Worm (Caenorhabditis elegans) whole organism, L3 larva: Measurements from ENCODE around the gene srw-7.

Source experiments
- R02D3.7 ChIP-seq: fragments of 150-350 bp; optimal IDR thresholded peaks from 2 replicates; lab custom pipeline; 2014; ENCODE audit warnings: missing biosample characterization, missing genetic modification characterization
- ZK546.5 ChIP-seq: sonication (generic microtip); optimal IDR thresholded peaks from 2 replicates; lab custom pipeline; 2017; ENCODE audit warnings: missing biosample characterization, missing genetic modification characterization
- ama-1 ChIP-seq: fragments of 150-350 bp; optimal IDR thresholded peaks from 2 replicates; lab custom pipeline; 2018
- ceh-28 ChIP-seq: fragments of 150-350 bp; optimal IDR thresholded peaks from 2 replicates; lab custom pipeline; 2014; ENCODE audit warnings: missing biosample characterization, missing genetic modification reagents, missing genetic modification characterization
- ceh-82 ChIP-seq: fragments of 150-350 bp; optimal IDR thresholded peaks from 2 replicates; lab custom pipeline; 2014; ENCODE audit warnings: missing biosample characterization, missing genetic modification characterization
- ceh-9 ChIP-seq: sonication (generic microtip); optimal IDR thresholded peaks from 2 replicates; lab custom pipeline; 2018; ENCODE audit warnings: missing biosample characterization, missing genetic modification characterization
- egl-5 ChIP-seq: fragments of 150-350 bp; optimal IDR thresholded peaks from 2 replicates; lab custom pipeline; 2017; ENCODE audit warnings: missing biosample characterization, missing genetic modification reagents, missing genetic modification characterization, inconsistent platforms
- elt-2 ChIP-seq: sonication (generic microtip); optimal IDR thresholded peaks from 2 replicates; lab custom pipeline; 2016; ENCODE audit warnings: missing genetic modification reagents, mild to moderate bottlenecking, missing genetic modification characterization, missing compliant biosample characterization
- eor-1 ChIP-seq, 2 experiments: fragments of 150-350 bp; optimal IDR thresholded peaks; 2 replicates each; lab custom pipeline; 2014 to 2018; ENCODE audit warnings: missing biosample characterization in 2 of 2, missing genetic modification characterization in 2 of 2
- fkh-10 ChIP-seq: sonication (generic microtip); optimal IDR thresholded peaks from 2 replicates; lab custom pipeline; 2017; ENCODE audit warnings: missing biosample characterization, missing genetic modification reagents, missing genetic modification characterization
- fkh-2 ChIP-seq: fragments of 150-350 bp; optimal IDR thresholded peaks from 2 replicates; lab custom pipeline; 2014; ENCODE audit warnings: missing biosample characterization, missing genetic modification reagents, missing genetic modification characterization
- hmg-11 ChIP-seq: sonication (generic microtip); optimal IDR thresholded peaks from 2 replicates; lab custom pipeline; 2016; ENCODE audit warnings: missing genetic modification characterization, missing compliant biosample characterization
- lin-15B ChIP-seq: fragments of 150-350 bp; optimal IDR thresholded peaks from 2 replicates; lab custom pipeline; 2014; ENCODE audit warnings: missing biosample characterization, missing genetic modification characterization
- nfya-1 ChIP-seq: sonication (generic microtip); optimal IDR thresholded peaks from 2 replicates; lab custom pipeline; 2017; ENCODE audit warnings: missing genetic modification characterization, mild to moderate bottlenecking, missing compliant biosample characterization, antibody characterized with exemption, moderate library complexity; ENCODE audit not compliant: insufficient read depth
- nhr-23 ChIP-seq: fragments of 150-350 bp; optimal IDR thresholded peaks from 2 replicates; lab custom pipeline; 2014; ENCODE audit warnings: missing biosample characterization, missing genetic modification reagents, missing genetic modification characterization
- nhr-237 ChIP-seq: fragments of 150-350 bp; optimal IDR thresholded peaks from 2 replicates; lab custom pipeline; 2014; ENCODE audit warnings: missing biosample characterization, missing genetic modification characterization
- nhr-25 ChIP-seq: sonication (generic microtip); optimal IDR thresholded peaks from 2 replicates; lab custom pipeline; 2017; ENCODE audit warnings: missing biosample characterization, missing genetic modification characterization
- nhr-43 ChIP-seq: sonication (generic microtip); optimal IDR thresholded peaks from 2 replicates; lab custom pipeline; 2016; ENCODE audit warnings: mild to moderate bottlenecking, missing genetic modification characterization, missing compliant biosample characterization; ENCODE audit not compliant: poor library complexity, severe bottlenecking
- nhr-67 ChIP-seq: fragments of 150-350 bp; optimal IDR thresholded peaks from 2 replicates; lab custom pipeline; 2014; ENCODE audit warnings: missing biosample characterization, missing genetic modification characterization
- nhr-76 ChIP-seq: fragments of 150-350 bp; sonication (generic microtip); optimal IDR thresholded peaks from 5 replicates; lab custom pipeline; 2014; ENCODE audit warnings: missing biosample characterization, missing genetic modification characterization
- pha-4 ChIP-seq: fragments of 150-350 bp; optimal IDR thresholded peaks from 2 replicates; lab custom pipeline; 2014; ENCODE audit warnings: missing biosample characterization, missing genetic modification reagents, missing genetic modification characterization
- pqm-1 ChIP-seq: fragments of 150-350 bp; optimal IDR thresholded peaks from 2 replicates; lab custom pipeline; 2017; ENCODE audit warnings: missing biosample characterization, missing genetic modification characterization, inconsistent platforms
- sea-2 ChIP-seq: fragments of 150-350 bp; sonication (generic microtip); optimal IDR thresholded peaks from 4 replicates; lab custom pipeline; 2014; ENCODE audit warnings: missing biosample characterization, missing genetic modification reagents, missing genetic modification characterization
- skn-1 ChIP-seq: fragments of 150-350 bp; optimal IDR thresholded peaks from 2 replicates; lab custom pipeline; 2014; ENCODE audit warnings: missing biosample characterization, missing genetic modification characterization
- snpc-4 ChIP-seq: fragments of 150-350 bp; optimal IDR thresholded peaks from 2 replicates; lab custom pipeline; 2014; ENCODE audit warnings: missing biosample characterization, missing genetic modification characterization
- tbx-2 ChIP-seq: sonication (generic microtip); optimal IDR thresholded peaks from 2 replicates; lab custom pipeline; 2016; ENCODE audit warnings: mild to moderate bottlenecking, missing genetic modification characterization, missing compliant biosample characterization
- unc-39 ChIP-seq: sonication (generic microtip); optimal IDR thresholded peaks from 4 replicates; lab custom pipeline; 2017; ENCODE audit warnings: missing biosample characterization, missing genetic modification characterization
- zag-1 ChIP-seq: fragments of 150-350 bp; optimal IDR thresholded peaks from 2 replicates; lab custom pipeline; 2014; ENCODE audit warnings: missing biosample characterization, missing genetic modification characterization
- ztf-4 ChIP-seq: fragments of 150-350 bp; optimal IDR thresholded peaks from 2 replicates; lab custom pipeline; 2014; ENCODE audit warnings: missing biosample characterization, missing genetic modification characterization

Gene srw-7

ce11 chrV:3784167-3784734 lies 21.8 kb upstream of the srw-7 start, which contains the start of gene R08F11.1:
R08F11.1 (minus strand) TSS chrV:3784217.
- TF ChIP-seq skn-1, result no peak
- peak; percentile 18 for TF ChIP-seq pha-4
- TF ChIP-seq hmg-11 (tag; lab: Kevin White, UChicago), result no peak
- peak; percentile 42 for TF ChIP-seq pqm-1 (tag; lab: Kevin White, UChicago)
- TF ChIP-seq elt-2 (tag; lab: Kevin White, UChicago), result peak; percentile 92

- TF ChIP-seq fkh-10 (GFP tag; lab: Kevin White, UChicago), result peak; percentile 22
- no peak for TF ChIP-seq nfya-1 (tag; lab: Kevin White, UChicago)
- no peak for TF ChIP-seq zag-1 (tag; lab: Kevin White, UChicago)
These were observed 17.5 kb upstream of the srw-7 start for ce11 chrV:3788538-3788937.

ce11 chrV:3789770-3790169 lies 16.3 kb upstream of the srw-7 start, which contains the start of gene R08F11.7:
R08F11.7 (plus strand) TSS chrV:3790070.
- TF ChIP-seq zag-1 (tag; lab: Kevin White, UChicago) (no peak), skn-1 (no peak), tbx-2 (tag; lab: Kevin White, UChicago) (no peak), nhr-76 (no peak), R02D3.7 (tag; lab: Kevin White, UChicago) (no peak), ceh-28 (no peak), ama-1 (no peak)
- TF ChIP-seq, all 47 proteins: peak for 0

- TF ChIP-seq pha-4 (no peak), nhr-25 (tag; lab: Kevin White, UChicago) (no peak), hmg-11 (tag; lab: Kevin White, UChicago) (no peak), nfya-1 (tag; lab: Kevin White, UChicago) (no peak), pqm-1 (tag; lab: Kevin White, UChicago) (no peak), zag-1 (tag; lab: Kevin White, UChicago) (no peak), nhr-43 (tag; lab: Kevin White, UChicago) (no peak), snpc-4 (tag; lab: Kevin White, UChicago) (no peak), ZK546.5 (tag; lab: Kevin White, UChicago) (no peak)
These were observed 15.6 kb upstream of the srw-7 start for ce11 chrV:3790424-3790823.

ce11 chrV:3799737-3800136 lies 6.3 kb upstream of the srw-7 start:
- TF ChIP-seq zag-1 (tag; lab: Kevin White, UChicago), result no peak
- no peak for TF ChIP-seq eor-1 (tag; optimal IDR thresholded peaks at IDR 0.05; lab: Kevin White, UChicago)
- no peak for TF ChIP-seq unc-39

ce11 chrV:3800378-3800777 lies 5.7 kb upstream of the srw-7 start, which contains the start of gene srt-30:
srt-30 (minus strand) TSS chrV:3800478.
- TF ChIP-seq ceh-82 (tag; lab: Kevin White, UChicago) (no peak), skn-1 (no peak), lin-15B (tag; lab: Kevin White, UChicago) (no peak), sea-2 (GFP tag; lab: Kevin White, UChicago) (no peak), ZK546.5 (tag; lab: Kevin White, UChicago) (no peak), nhr-237 (tag; lab: Kevin White, UChicago) (no peak), ceh-9 (tag; lab: Kevin White, UChicago) (no peak), tbx-2 (tag; lab: Kevin White, UChicago) (no peak), fkh-2 (tag; lab: Kevin White, UChicago) (no peak), egl-5 (tag; lab: Kevin White, UChicago) (no peak), nhr-23 (no peak), ztf-4 (tag; lab: Kevin White, UChicago) (no peak), hmg-11 (tag; lab: Kevin White, UChicago) (no peak), nhr-76 (no peak), eor-1 (tag; optimal IDR thresholded peaks at IDR 0.05; lab: Kevin White, UChicago) (no peak), nhr-67 (no peak)
